Worm (Caenorhabditis elegans) whole organism, young adult: ENCODE data around the gene nlp-19.

ENCODE experiments used
- C06A6.2 ChIP-seq: fragments of 200-800 bp; sonication (Bioruptor generic); conservative IDR thresholded peaks from 2 replicates; pipeline ENCODE4 v1.3.6; 2022; ENCODE audit warnings: missing genetic modification characterization, missing compliant biosample characterization
- F22D6.2 ChIP-seq: sonication (generic microtip); optimal IDR thresholded peaks from 2 replicates; lab custom pipeline; 2016; ENCODE audit warnings: mild to moderate bottlenecking, missing genetic modification characterization, missing compliant biosample characterization
- F33H1.4 ChIP-seq: fragments of 200-800 bp; sonication (Bioruptor generic); IDR thresholded peaks from 2 replicates; pipeline ENCODE4 v1.3.6; 2022; ENCODE audit warnings: missing genetic modification reagents, missing genetic modification characterization, missing compliant biosample characterization
- F39B2.1 ChIP-seq: fragments of 200-800 bp; sonication (Bioruptor generic); IDR thresholded peaks from 2 replicates; pipeline ENCODE4 v1.3.6; 2022; ENCODE audit warnings: missing genetic modification reagents, missing genetic modification characterization, missing compliant biosample characterization
- F52B5.7 ChIP-seq: sonication (generic microtip); optimal IDR thresholded peaks from 2 replicates; lab custom pipeline; 2016; ENCODE audit warnings: mild to moderate bottlenecking, missing genetic modification characterization, missing compliant biosample characterization
- Y53G8AR.9 ChIP-seq: fragments of 200-800 bp; sonication (Bioruptor generic); conservative IDR thresholded peaks from 2 replicates; pipeline ENCODE4 v1.3.6; 2022; ENCODE audit warnings: missing genetic modification reagents, missing genetic modification characterization, missing compliant biosample characterization
- Y67H2A.10 ChIP-seq: fragments of 200-800 bp; sonication (Bioruptor generic); conservative IDR thresholded peaks from 2 replicates; pipeline ENCODE4 v1.3.6; 2022; ENCODE audit warnings: missing genetic modification reagents, missing genetic modification characterization, missing compliant biosample characterization
- ZK185.1 ChIP-seq: sonication (generic microtip); optimal IDR thresholded peaks from 2 replicates; lab custom pipeline; 2016; ENCODE audit warnings: mild to moderate bottlenecking, missing genetic modification characterization, missing compliant biosample characterization; ENCODE audit not compliant: poor library complexity, severe bottlenecking
- aptf-2 ChIP-seq: fragments of 200-800 bp; sonication (Bioruptor generic); conservative IDR thresholded peaks from 2 replicates; pipeline ENCODE4 v1.3.6; 2022; ENCODE audit warnings: missing genetic modification reagents, missing genetic modification characterization, missing compliant biosample characterization
- attf-3 ChIP-seq: fragments of 200-800 bp; sonication (Bioruptor generic); conservative IDR thresholded peaks from 2 replicates; pipeline ENCODE4 v1.3.6; 2022; ENCODE audit warnings: missing genetic modification reagents, missing genetic modification characterization, missing compliant biosample characterization
- attf-5 ChIP-seq: fragments of 200-800 bp; sonication (Bioruptor generic); optimal IDR thresholded peaks from 2 replicates; lab custom pipeline; 2018; ENCODE audit warnings: mild to moderate bottlenecking, missing genetic modification characterization, missing compliant biosample characterization
- cebp-1 ChIP-seq, 2 experiments: fragments of 200-800 bp in 1 of 2; sonication (Bioruptor generic) in 1 of 2; sonication (generic microtip) in 1 of 2; IDR thresholded peaks in 1 of 2; optimal IDR thresholded peaks in 1 of 2; 2 replicates each; pipeline versions ENCODE4 v1.3.6 to Lab custom; 2017 to 2022; ENCODE audit warnings: missing compliant biosample characterization in 2 of 2, missing genetic modification characterization in 2 of 2, mild to moderate bottlenecking in 1 of 2, missing genetic modification reagents in 1 of 2, moderate library complexity in 1 of 2
- ceh-100 ChIP-seq: fragments of 200-800 bp; sonication (Bioruptor generic); IDR thresholded peaks from 2 replicates; pipeline ENCODE4 v1.3.6; 2022; ENCODE audit warnings: missing genetic modification reagents, missing genetic modification characterization, missing compliant biosample characterization
- ceh-58 ChIP-seq: fragments of 200-800 bp; sonication (Bioruptor generic); IDR thresholded peaks from 2 replicates; pipeline ENCODE4 v1.3.6; 2022; ENCODE audit warnings: missing genetic modification characterization, missing compliant biosample characterization
- ceh-79 ChIP-seq: sonication (generic microtip); optimal IDR thresholded peaks from 2 replicates; lab custom pipeline; 2017; ENCODE audit warnings: mild to moderate bottlenecking, missing genetic modification characterization, missing compliant biosample characterization
- ceh-91 ChIP-seq: fragments of 200-800 bp; sonication (Bioruptor generic); IDR thresholded peaks from 2 replicates; pipeline ENCODE4 v1.3.6; 2022; ENCODE audit warnings: missing genetic modification reagents, missing genetic modification characterization, missing compliant biosample characterization
- dox-1 ChIP-seq: fragments of 200-800 bp; sonication (Bioruptor generic); IDR thresholded peaks from 2 replicates; pipeline ENCODE4 v1.3.6; 2022; ENCODE audit warnings: missing genetic modification reagents, missing genetic modification characterization, missing compliant biosample characterization
- efl-1 ChIP-seq: fragments of 150-350 bp; optimal IDR thresholded peaks from 2 replicates; lab custom pipeline; 2014; ENCODE audit warnings: missing biosample characterization, missing genetic modification reagents, missing genetic modification characterization
- egl-18 ChIP-seq: fragments of 200-800 bp; sonication (Bioruptor generic); IDR thresholded peaks from 2 replicates; pipeline ENCODE4 v1.3.6; 2022; ENCODE audit warnings: missing genetic modification reagents, missing genetic modification characterization, missing compliant biosample characterization
- egl-44 ChIP-seq: fragments of 200-800 bp; sonication (Bioruptor generic); IDR thresholded peaks from 2 replicates; pipeline ENCODE4 v1.3.6; 2022; ENCODE audit warnings: missing genetic modification reagents, missing genetic modification characterization, missing compliant biosample characterization
- ekl-4 ChIP-seq: fragments of 200-800 bp; sonication (Bioruptor generic); IDR thresholded peaks from 2 replicates; pipeline ENCODE4 v1.3.6; 2022; ENCODE audit warnings: missing genetic modification reagents, missing genetic modification characterization, missing compliant biosample characterization
- ets-4 ChIP-seq: fragments of 200-800 bp; sonication (Bioruptor generic); optimal IDR thresholded peaks from 2 replicates; lab custom pipeline; 2018; ENCODE audit warnings: mild to moderate bottlenecking, missing genetic modification characterization, missing compliant biosample characterization
- hmg-1.2 ChIP-seq: fragments of 200-800 bp; sonication (Bioruptor generic); IDR thresholded peaks from 2 replicates; pipeline ENCODE4 v1.3.6; 2022; ENCODE audit warnings: missing genetic modification reagents, missing genetic modification characterization, missing compliant biosample characterization
- hrde-1 ChIP-seq: sonication (generic microtip); optimal IDR thresholded peaks from 2 replicates; lab custom pipeline; 2016; ENCODE audit warnings: missing genetic modification characterization, mild to moderate bottlenecking, missing compliant biosample characterization, moderate library complexity, missing genotype, missing genetic modification reagents, borderline replicate concordance
- lsl-1 ChIP-seq: fragments of 200-800 bp; sonication (Bioruptor generic); optimal IDR thresholded peaks from 2 replicates; lab custom pipeline; 2018; ENCODE audit warnings: mild to moderate bottlenecking, missing genetic modification characterization, moderate library complexity, missing compliant biosample characterization
- madf-3 ChIP-seq: fragments of 200-800 bp; sonication (Bioruptor generic); IDR thresholded peaks from 2 replicates; pipeline ENCODE4 v1.3.6; 2022; ENCODE audit warnings: missing genetic modification reagents, missing genetic modification characterization, missing compliant biosample characterization
- nfya-2 ChIP-seq: fragments of 200-800 bp; sonication (Bioruptor generic); IDR thresholded peaks from 2 replicates; pipeline ENCODE4 v1.3.6; 2022; ENCODE audit warnings: missing genetic modification reagents, missing genetic modification characterization, missing compliant biosample characterization
- nhr-179 ChIP-seq: sonication (generic microtip); optimal IDR thresholded peaks from 2 replicates; lab custom pipeline; 2016; ENCODE audit warnings: mild to moderate bottlenecking, missing genetic modification characterization, missing compliant biosample characterization
- nhr-80 ChIP-seq: sonication (generic microtip); optimal IDR thresholded peaks from 2 replicates; lab custom pipeline; 2016; ENCODE audit warnings: missing genetic modification characterization, missing compliant biosample characterization
- rec-8 ChIP-seq, 2 experiments: sonication (generic microtip); optimal IDR thresholded peaks; 2 replicates each; lab custom pipeline; 2016; ENCODE audit warnings: mild to moderate bottlenecking in 2 of 2, missing genetic modification characterization in 2 of 2, missing genetic modification reagents in 2 of 2, missing genotype in 2 of 2, missing biosample characterization in 1 of 2, missing compliant biosample characterization in 1 of 2, moderate library complexity in 1 of 2
- unc-62 ChIP-seq: fragments of 150-350 bp; optimal IDR thresholded peaks from 2 replicates; lab custom pipeline; 2014; ENCODE audit warnings: missing biosample characterization, missing genetic modification reagents, missing genetic modification characterization
- ztf-18 ChIP-seq: sonication (generic microtip); optimal IDR thresholded peaks from 2 replicates; lab custom pipeline; 2016; ENCODE audit warnings: missing genotype, mild to moderate bottlenecking, missing genetic modification characterization, missing compliant biosample characterization
- ztf-3 ChIP-seq: fragments of 200-800 bp; sonication (Bioruptor generic); optimal IDR thresholded peaks from 2 replicates; lab custom pipeline; 2018; ENCODE audit warnings: mild to moderate bottlenecking, missing genetic modification characterization, missing compliant biosample characterization
- ztf-6 ChIP-seq: fragments of 200-800 bp; sonication (Bioruptor generic); IDR thresholded peaks from 2 replicates; pipeline ENCODE4 v1.3.6; 2022; ENCODE audit warnings: missing genetic modification reagents, missing genetic modification characterization, missing compliant biosample characterization

The nlp-19 gene

ce11 chrX:10913981-10914380 lies 44.5 kb upstream of the nlp-19 start, which contains the start of gene F47B10.9:
Gene F47B10.9, minus strand, starts transcription at chrX:10914081.
- TF ChIP-seq aptf-2 (no peak), nfya-2 (GFP tag; lab: Robert Waterston, UW) (no peak), ceh-91 (no peak), F52B5.7 (no peak), C06A6.2 (GFP tag; lab: Robert Waterston, UW) (no peak), hmg-1.2 (GFP tag; lab: Robert Waterston, UW) (no peak), efl-1 (GFP tag; lab: Kevin White, UChicago) (no peak), ztf-6 (GFP tag; lab: Robert Waterston, UW) (no peak), unc-62 (GFP tag; lab: Kevin White, UChicago) (no peak), ekl-4 (no peak)

ce11 chrX:10914421-10915277 lies 43.9 kb upstream of the nlp-19 start:
- TF ChIP-seq nhr-80 (tag; lab: Kevin White, UChicago), result peak; percentile 58
- TF ChIP-seq cebp-1 (GFP tag; IDR thresholded peaks at IDR 0.05; lab: Robert Waterston, UW), result no peak
- TF ChIP-seq cebp-1 (tag; optimal IDR thresholded peaks at IDR 0.05; lab: Kevin White, UChicago), result no peak

ce11 chrX:10916194-10916593 lies 42.3 kb upstream of the nlp-19 start:
- TF ChIP-seq nhr-80 (tag; lab: Kevin White, UChicago), result peak; percentile 37
- TF ChIP-seq aptf-2, result 0 out of 2 replicates have a peak, but pooled peaks have one; percentile 25
- no peak for TF ChIP-seq rec-8 (tag; optimal IDR thresholded peaks at IDR 0.05; lab: Kevin White, UChicago)

- TF ChIP-seq Y67H2A.10 (no peak), F22D6.2 (tag; lab: Kevin White, UChicago) (no peak), ZK185.1 (no peak), attf-5 (GFP tag; lab: Kevin White, UChicago) (no peak), dox-1 (GFP tag; lab: Robert Waterston, UW) (no peak)
Measured at ce11 chrX:10919613-10920012, 38.9 kb upstream of the nlp-19 start, which contains the start of gene nstp-9. Gene nstp-9, minus strand, starts transcription at chrX:10919713.

ce11 chrX:10924031-10924430 lies 34.5 kb upstream of the nlp-19 start:
- no peak for TF ChIP-seq ets-4 (GFP tag; lab: Kevin White, UChicago)
- TF ChIP-seq attf-3, result no peak
- no peak for TF ChIP-seq hrde-1 (tag; lab: Kevin White, UChicago)
- no peak for TF ChIP-seq egl-18
- TF ChIP-seq, all 124 proteins: peak for 0

ce11 chrX:10927136-10927535 lies 31.4 kb upstream of the nlp-19 start:
- TF ChIP-seq egl-44, result no peak
- TF ChIP-seq ceh-58, result no peak
- no peak for TF ChIP-seq nhr-179 (tag; lab: Kevin White, UChicago)
- TF ChIP-seq Y53G8AR.9 (GFP tag; lab: Robert Waterston, UW), result no peak
- TF ChIP-seq F39B2.1 (GFP tag; lab: Robert Waterston, UW), result no peak
- TF ChIP-seq ztf-3 (GFP tag; lab: Kevin White, UChicago), result no peak
- TF ChIP-seq ceh-79 (tag; lab: Kevin White, UChicago), result no peak
- no peak for TF ChIP-seq aptf-2
- TF ChIP-seq madf-3, result no peak
- no peak for TF ChIP-seq ztf-18
- no peak for TF ChIP-seq ceh-100 (GFP tag; lab: Robert Waterston, UW)
- TF ChIP-seq F33H1.4 (GFP tag; lab: Robert Waterston, UW), result no peak
- TF ChIP-seq lsl-1 (GFP tag; lab: Kevin White, UChicago), result no peak
